Worm (Caenorhabditis elegans) whole organism, L3 larva: ENCODE measurements around the gene nep-15.

Experiments
- ZK546.5 ChIP-seq: sonication (generic microtip); optimal IDR thresholded peaks from 2 replicates; lab custom pipeline; 2017; ENCODE audit warnings: missing biosample characterization, missing genetic modification characterization
- aly-2 ChIP-seq: fragments of 150-350 bp; optimal IDR thresholded peaks from 2 replicates; lab custom pipeline; 2014; ENCODE audit warnings: missing biosample characterization, missing genetic modification characterization
- ama-1 ChIP-seq: fragments of 150-350 bp; optimal IDR thresholded peaks from 2 replicates; lab custom pipeline; 2018
- ceh-16 ChIP-seq: sonication (generic microtip); optimal IDR thresholded peaks from 2 replicates; lab custom pipeline; 2017; ENCODE audit warnings: missing biosample characterization, missing genetic modification characterization
- ceh-28 ChIP-seq: fragments of 150-350 bp; optimal IDR thresholded peaks from 2 replicates; lab custom pipeline; 2014; ENCODE audit warnings: missing biosample characterization, missing genetic modification reagents, missing genetic modification characterization
- ceh-82 ChIP-seq: fragments of 150-350 bp; optimal IDR thresholded peaks from 2 replicates; lab custom pipeline; 2014; ENCODE audit warnings: missing biosample characterization, missing genetic modification characterization
- ceh-9 ChIP-seq: sonication (generic microtip); optimal IDR thresholded peaks from 2 replicates; lab custom pipeline; 2018; ENCODE audit warnings: missing biosample characterization, missing genetic modification characterization
- egl-5 ChIP-seq: fragments of 150-350 bp; optimal IDR thresholded peaks from 2 replicates; lab custom pipeline; 2017; ENCODE audit warnings: missing biosample characterization, missing genetic modification reagents, missing genetic modification characterization, inconsistent platforms
- elt-2 ChIP-seq: sonication (generic microtip); optimal IDR thresholded peaks from 2 replicates; lab custom pipeline; 2016; ENCODE audit warnings: missing genetic modification reagents, mild to moderate bottlenecking, missing genetic modification characterization, missing compliant biosample characterization
- eor-1 ChIP-seq, 2 experiments: fragments of 150-350 bp; optimal IDR thresholded peaks; 2 replicates each; lab custom pipeline; 2014 to 2018; ENCODE audit warnings: missing biosample characterization in 2 of 2, missing genetic modification characterization in 2 of 2
- fkh-10 ChIP-seq: sonication (generic microtip); optimal IDR thresholded peaks from 2 replicates; lab custom pipeline; 2017; ENCODE audit warnings: missing biosample characterization, missing genetic modification reagents, missing genetic modification characterization
- fkh-2 ChIP-seq: fragments of 150-350 bp; optimal IDR thresholded peaks from 2 replicates; lab custom pipeline; 2014; ENCODE audit warnings: missing biosample characterization, missing genetic modification reagents, missing genetic modification characterization
- hmg-11 ChIP-seq: sonication (generic microtip); optimal IDR thresholded peaks from 2 replicates; lab custom pipeline; 2016; ENCODE audit warnings: missing genetic modification characterization, missing compliant biosample characterization
- jun-1 ChIP-seq: fragments of 150-350 bp; optimal IDR thresholded peaks from 2 replicates; lab custom pipeline; 2014; ENCODE audit warnings: missing biosample characterization, missing genetic modification reagents, missing genetic modification characterization
- lsy-12 ChIP-seq: sonication (generic microtip); optimal IDR thresholded peaks from 2 replicates; lab custom pipeline; 2016; ENCODE audit warnings: mild to moderate bottlenecking, missing genetic modification characterization, missing compliant biosample characterization
- mdl-1 ChIP-seq: fragments of 150-350 bp; optimal IDR thresholded peaks from 2 replicates; lab custom pipeline; 2014; ENCODE audit warnings: missing biosample characterization, missing genetic modification characterization
- mml-1 ChIP-seq: fragments of 150-350 bp; sonication (generic microtip); optimal IDR thresholded peaks from 3 replicates; lab custom pipeline; 2014; ENCODE audit warnings: missing biosample characterization, missing genetic modification characterization
- nhr-11 ChIP-seq: fragments of 150-350 bp; optimal IDR thresholded peaks from 2 replicates; lab custom pipeline; 2014; ENCODE audit warnings: missing biosample characterization, missing genetic modification characterization
- nhr-23 ChIP-seq: fragments of 150-350 bp; optimal IDR thresholded peaks from 2 replicates; lab custom pipeline; 2014; ENCODE audit warnings: missing biosample characterization, missing genetic modification reagents, missing genetic modification characterization
- nhr-237 ChIP-seq: fragments of 150-350 bp; optimal IDR thresholded peaks from 2 replicates; lab custom pipeline; 2014; ENCODE audit warnings: missing biosample characterization, missing genetic modification characterization
- nhr-25 ChIP-seq: sonication (generic microtip); optimal IDR thresholded peaks from 2 replicates; lab custom pipeline; 2017; ENCODE audit warnings: missing biosample characterization, missing genetic modification characterization
- nhr-28 ChIP-seq: fragments of 150-350 bp; optimal IDR thresholded peaks from 2 replicates; lab custom pipeline; 2014; ENCODE audit warnings: missing biosample characterization, missing genetic modification characterization
- nhr-43 ChIP-seq: sonication (generic microtip); optimal IDR thresholded peaks from 2 replicates; lab custom pipeline; 2016; ENCODE audit warnings: mild to moderate bottlenecking, missing genetic modification characterization, missing compliant biosample characterization; ENCODE audit not compliant: poor library complexity, severe bottlenecking
- nhr-67 ChIP-seq: fragments of 150-350 bp; optimal IDR thresholded peaks from 2 replicates; lab custom pipeline; 2014; ENCODE audit warnings: missing biosample characterization, missing genetic modification characterization
- nhr-77 ChIP-seq: fragments of 150-350 bp; optimal IDR thresholded peaks from 2 replicates; lab custom pipeline; 2014; ENCODE audit warnings: missing biosample characterization, missing genetic modification characterization
- pha-4 ChIP-seq: fragments of 150-350 bp; optimal IDR thresholded peaks from 2 replicates; lab custom pipeline; 2014; ENCODE audit warnings: missing biosample characterization, missing genetic modification reagents, missing genetic modification characterization
- skn-1 ChIP-seq: fragments of 150-350 bp; optimal IDR thresholded peaks from 2 replicates; lab custom pipeline; 2014; ENCODE audit warnings: missing biosample characterization, missing genetic modification characterization
- tbx-2 ChIP-seq: sonication (generic microtip); optimal IDR thresholded peaks from 2 replicates; lab custom pipeline; 2016; ENCODE audit warnings: mild to moderate bottlenecking, missing genetic modification characterization, missing compliant biosample characterization
- unc-39 ChIP-seq: sonication (generic microtip); optimal IDR thresholded peaks from 4 replicates; lab custom pipeline; 2017; ENCODE audit warnings: missing biosample characterization, missing genetic modification characterization
- unc-62 ChIP-seq: fragments of 150-350 bp; sonication (generic microtip); optimal IDR thresholded peaks from 4 replicates; lab custom pipeline; 2014; ENCODE audit warnings: missing biosample characterization, missing genetic modification reagents, missing genetic modification characterization
- zag-1 ChIP-seq: fragments of 150-350 bp; optimal IDR thresholded peaks from 2 replicates; lab custom pipeline; 2014; ENCODE audit warnings: missing biosample characterization, missing genetic modification characterization
- ztf-11 ChIP-seq: fragments of 150-350 bp; optimal IDR thresholded peaks from 2 replicates; lab custom pipeline; 2014; ENCODE audit warnings: missing biosample characterization, missing genetic modification characterization
- ztf-4 ChIP-seq: fragments of 150-350 bp; optimal IDR thresholded peaks from 2 replicates; lab custom pipeline; 2014; ENCODE audit warnings: missing biosample characterization, missing genetic modification characterization

The nep-15 gene

ce11 chrX:8340393-8340792, 31.6 kb upstream of the nep-15 start, which contains the start of gene F55E10.2:
F55E10.2 (plus strand) TSS chrX:8340693.
- TF ChIP-seq unc-62 (GFP tag; lab: Kevin White, UChicago) (no peak), elt-2 (tag; lab: Kevin White, UChicago) (no peak), ceh-28 (no peak), nhr-23 (no peak), ZK546.5 (tag; lab: Kevin White, UChicago) (no peak), jun-1 (tag; lab: Kevin White, UChicago) (no peak), ceh-16 (tag; lab: Kevin White, UChicago) (no peak), nhr-28 (tag; lab: Kevin White, UChicago) (no peak), pha-4 (tag; lab: Kevin White, UChicago) (no peak), skn-1 (tag; lab: Kevin White, UChicago) (no peak), unc-39 (tag; lab: Kevin White, UChicago) (no peak), nhr-11 (tag; lab: Kevin White, UChicago) (no peak), eor-1 (tag; optimal IDR thresholded peaks at IDR 0.05; lab: Kevin White, UChicago) (no peak)
- TF ChIP-seq, all 47 proteins: peak for 0

- TF ChIP-seq ceh-9 (tag; lab: Kevin White, UChicago): no peak
- TF ChIP-seq unc-62 (GFP tag; lab: Kevin White, UChicago): no peak
- no peak for TF ChIP-seq nhr-77 (tag; lab: Kevin White, UChicago)
- no peak for TF ChIP-seq ama-1 (lab: Kevin White, UChicago)
- no peak for TF ChIP-seq eor-1 (tag; optimal IDR thresholded peaks at IDR 0.05; lab: Kevin White, UChicago)
- TF ChIP-seq zag-1 (tag; lab: Kevin White, UChicago): no peak
- TF ChIP-seq nhr-23: no peak
- no peak for TF ChIP-seq tbx-2 (tag; lab: Kevin White, UChicago)
- TF ChIP-seq nhr-43 (tag; lab: Kevin White, UChicago): no peak
- no peak for TF ChIP-seq ceh-16 (tag; lab: Kevin White, UChicago)
- no peak for TF ChIP-seq nhr-25
- TF ChIP-seq mml-1 (tag; lab: Kevin White, UChicago): no peak
- no peak for TF ChIP-seq hmg-11 (tag; lab: Kevin White, UChicago)
- TF ChIP-seq pha-4 (tag; lab: Kevin White, UChicago): no peak
- TF ChIP-seq jun-1 (tag; lab: Kevin White, UChicago): no peak
- no peak for TF ChIP-seq nhr-67 (tag; lab: Kevin White, UChicago)
- TF ChIP-seq mdl-1 (tag; lab: Kevin White, UChicago): no peak
- TF ChIP-seq nhr-237: no peak
- TF ChIP-seq egl-5 (tag; lab: Kevin White, UChicago): no peak
Measured at ce11 chrX:8341675-8342074, 30.3 kb upstream of the nep-15 start, which contains the start of gene F55E10.1. F55E10.1 (plus strand) TSS chrX:8341975.

DNA sequence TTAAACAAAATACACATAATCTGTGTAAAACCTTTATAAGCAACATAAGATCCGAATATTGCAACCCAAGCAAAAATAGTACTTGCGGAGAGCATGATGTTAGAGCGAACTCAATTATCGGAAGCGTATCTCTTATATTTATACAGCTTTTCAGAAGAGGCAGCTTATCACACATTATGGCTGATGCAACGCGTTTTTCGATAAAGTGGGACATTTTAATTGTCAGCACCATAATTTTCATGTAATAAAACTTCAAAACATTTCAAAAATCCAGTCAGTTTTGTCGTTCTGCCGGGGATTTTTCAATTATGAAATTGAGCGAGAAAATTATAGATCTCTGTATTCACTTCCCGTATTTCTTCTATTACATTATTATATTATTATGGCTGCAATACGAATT, 25.8 kb upstream of the nep-15 start, which contains the start of gene drd-5:
Gene drd-5 (minus strand): TSS at position 101 of the 400 bp plus-strand sequence.
- TF ChIP-seq jun-1 (tag; lab: Kevin White, UChicago): no peak
- peak; percentile 59 for TF ChIP-seq elt-2 (tag; lab: Kevin White, UChicago)
- TF ChIP-seq fkh-2 (tag; lab: Kevin White, UChicago): no peak

DNA sequence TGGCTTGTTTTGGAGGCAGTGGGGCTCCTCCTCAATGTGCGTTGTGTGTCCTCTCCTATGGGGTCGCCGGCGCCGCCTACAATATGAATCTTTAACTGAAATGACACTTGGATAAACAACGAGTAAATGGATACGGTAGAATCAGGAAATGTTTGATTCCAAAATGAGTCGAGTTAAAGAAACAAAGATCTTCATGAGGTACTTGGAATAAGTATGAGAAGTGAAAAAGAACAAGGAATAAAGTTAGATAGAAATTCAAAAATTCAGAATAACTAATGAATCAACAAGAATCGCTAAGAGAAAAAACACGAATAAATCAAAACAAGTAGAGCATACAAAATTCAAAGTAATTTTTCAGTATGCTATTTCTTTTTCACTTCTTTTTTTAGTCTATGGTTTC, 21.0 kb upstream of the nep-15 start, which contains the start of gene npr-28:
Gene npr-28 (minus strand): TSS at position 101 of the 400 bp plus-strand sequence.
- TF ChIP-seq hmg-11 (tag; lab: Kevin White, UChicago): no peak
- TF ChIP-seq ceh-28: no peak
- no peak for TF ChIP-seq ceh-82 (tag; lab: Kevin White, UChicago)
- no peak for TF ChIP-seq ztf-11 (tag; lab: Kevin White, UChicago)
- no peak for TF ChIP-seq fkh-10 (GFP tag; lab: Kevin White, UChicago)
- no peak for TF ChIP-seq ztf-4 (tag; lab: Kevin White, UChicago)
- TF ChIP-seq nhr-28 (tag; lab: Kevin White, UChicago): no peak
- no peak for TF ChIP-seq nhr-25
- no peak for TF ChIP-seq lsy-12 (tag; lab: Kevin White, UChicago)
- no peak for TF ChIP-seq fkh-2 (tag; lab: Kevin White, UChicago)

DNA sequence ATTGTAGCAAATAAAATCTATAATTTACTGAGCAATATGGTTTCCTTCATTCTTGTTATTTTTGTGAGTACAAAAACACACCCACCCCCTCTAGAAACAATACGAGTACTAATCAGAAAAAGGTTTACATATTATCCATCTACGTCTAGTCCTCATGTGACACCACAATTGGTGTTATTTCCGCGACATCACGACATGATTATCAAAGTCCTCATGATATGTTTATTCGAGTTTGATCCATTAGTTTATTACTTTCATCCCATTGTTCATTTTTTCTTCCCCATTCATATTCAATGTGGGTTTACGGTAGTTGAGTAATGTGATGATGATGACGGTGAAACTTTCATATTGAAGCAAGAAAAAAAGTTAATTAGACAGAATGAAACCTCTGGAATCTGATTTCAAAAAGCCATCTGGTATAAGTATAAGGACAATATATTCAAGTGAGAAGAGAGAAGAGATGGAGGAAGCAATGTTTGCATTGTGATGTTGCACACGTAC, 17.7 kb upstream of the nep-15 start:
- no peak for TF ChIP-seq zag-1 (tag; lab: Kevin White, UChicago)
- TF ChIP-seq ztf-4 (tag; lab: Kevin White, UChicago): no peak
- TF ChIP-seq nhr-67 (tag; lab: Kevin White, UChicago): no peak
- TF ChIP-seq aly-2 (tag; lab: Kevin White, UChicago): no peak
- no peak for TF ChIP-seq eor-1 (tag; optimal IDR thresholded peaks at IDR 0.05; lab: Kevin White, UChicago)
- TF ChIP-seq nhr-43 (tag; lab: Kevin White, UChicago): no peak
- TF ChIP-seq, all 47 proteins: peak for 0
